Worm (Caenorhabditis elegans) whole organism, late embryonic: ENCODE measurements around the gene dct-15.

ENCODE experiments used
- C08G9.2 ChIP-seq: sonication (generic microtip); optimal IDR thresholded peaks from 2 replicates; lab custom pipeline; 2016; ENCODE audit warnings: mild to moderate bottlenecking, missing genetic modification characterization, moderate library complexity, missing compliant biosample characterization
- C38D4.7 ChIP-seq: fragments of 200-800 bp; sonication (Bioruptor generic); optimal IDR thresholded peaks from 2 replicates; lab custom pipeline; 2018; ENCODE audit warnings: mild to moderate bottlenecking, missing genetic modification characterization, moderate library complexity, missing compliant biosample characterization
- F13H6.1 ChIP-seq: sonication (generic microtip); optimal IDR thresholded peaks from 2 replicates; lab custom pipeline; 2016; ENCODE audit warnings: missing genetic modification characterization, missing compliant biosample characterization
- K02D7.2 ChIP-seq: sonication (generic microtip); optimal IDR thresholded peaks from 2 replicates; lab custom pipeline; 2017; ENCODE audit warnings: mild to moderate bottlenecking, missing genetic modification characterization, missing compliant biosample characterization
- K09A11.1 ChIP-seq: sonication (generic microtip); optimal IDR thresholded peaks from 2 replicates; lab custom pipeline; 2017; ENCODE audit warnings: antibody characterized with exemption, mild to moderate bottlenecking, missing genetic modification characterization, missing compliant biosample characterization; ENCODE audit not compliant: insufficient read depth
- T23F11.4 ChIP-seq: fragments of 200-800 bp; sonication (Bioruptor generic); optimal IDR thresholded peaks from 2 replicates; lab custom pipeline; 2018; ENCODE audit warnings: mild to moderate bottlenecking, missing genetic modification characterization, missing compliant biosample characterization
- Y22D7AL.16 ChIP-seq: sonication (generic microtip); optimal IDR thresholded peaks from 2 replicates; lab custom pipeline; 2016; ENCODE audit warnings: missing genetic modification characterization, missing compliant biosample characterization
- ceh-14 ChIP-seq: sonication (generic microtip); optimal IDR thresholded peaks from 2 replicates; lab custom pipeline; 2016; ENCODE audit warnings: missing genotype, missing genetic modification characterization, missing compliant biosample characterization
- ceh-19 ChIP-seq: fragments of 200-800 bp; sonication (Bioruptor generic); optimal IDR thresholded peaks from 2 replicates; lab custom pipeline; 2018; ENCODE audit warnings: mild to moderate bottlenecking, missing genetic modification characterization, missing compliant biosample characterization
- ceh-2 ChIP-seq: sonication (generic microtip); optimal IDR thresholded peaks from 2 replicates; lab custom pipeline; 2016; ENCODE audit warnings: missing genotype, missing genetic modification characterization, missing compliant biosample characterization
- ceh-22 ChIP-seq: sonication (generic microtip); optimal IDR thresholded peaks from 2 replicates; lab custom pipeline; 2017; ENCODE audit warnings: missing biosample characterization, missing genetic modification characterization
- ceh-24 ChIP-seq: sonication (generic microtip); optimal IDR thresholded peaks from 2 replicates; lab custom pipeline; 2016; ENCODE audit warnings: mild to moderate bottlenecking, missing genetic modification characterization, missing compliant biosample characterization
- ceh-34 ChIP-seq: sonication (generic microtip); optimal IDR thresholded peaks from 2 replicates; lab custom pipeline; 2016; ENCODE audit warnings: mild to moderate bottlenecking, missing genetic modification characterization, missing compliant biosample characterization
- ceh-45 ChIP-seq: fragments of 200-800 bp; sonication (Bioruptor generic); IDR thresholded peaks from 2 replicates; pipeline ENCODE4 v1.3.6; 2022; ENCODE audit warnings: missing genetic modification reagents, missing genetic modification characterization, missing compliant biosample characterization
- ceh-48 ChIP-seq: sonication (generic microtip); optimal IDR thresholded peaks from 2 replicates; lab custom pipeline; 2016; ENCODE audit warnings: missing genetic modification characterization, inconsistent platforms, missing compliant biosample characterization
- ceh-6 ChIP-seq: fragments of 200-800 bp; sonication (Bioruptor generic); optimal IDR thresholded peaks from 2 replicates; lab custom pipeline; 2018; ENCODE audit warnings: mild to moderate bottlenecking, missing genetic modification characterization, missing compliant biosample characterization
- ceh-9 ChIP-seq: sonication (generic microtip); optimal IDR thresholded peaks from 2 replicates; lab custom pipeline; 2016; ENCODE audit warnings: mild to moderate bottlenecking, missing genetic modification characterization, inconsistent platforms, missing compliant biosample characterization
- dmd-4 ChIP-seq: sonication (generic microtip); optimal IDR thresholded peaks from 2 replicates; lab custom pipeline; 2016; ENCODE audit warnings: borderline replicate concordance, missing genetic modification characterization, missing compliant biosample characterization
- dve-1 ChIP-seq: sonication (generic microtip); optimal IDR thresholded peaks from 2 replicates; lab custom pipeline; 2017; ENCODE audit warnings: antibody characterized with exemption, mild to moderate bottlenecking, missing genetic modification characterization, missing compliant biosample characterization
- elt-2 ChIP-seq: sonication (generic microtip); optimal IDR thresholded peaks from 2 replicates; lab custom pipeline; 2016; ENCODE audit warnings: missing genetic modification reagents, missing genetic modification characterization, missing compliant biosample characterization
- elt-4 ChIP-seq: sonication (generic microtip); optimal IDR thresholded peaks from 2 replicates; lab custom pipeline; 2016; ENCODE audit warnings: missing genetic modification characterization, missing compliant biosample characterization
- ets-4 ChIP-seq: sonication (generic microtip); optimal IDR thresholded peaks from 2 replicates; lab custom pipeline; 2016; ENCODE audit warnings: missing genetic modification characterization, missing compliant biosample characterization
- eyg-1 ChIP-seq: sonication (generic microtip); optimal IDR thresholded peaks from 2 replicates; lab custom pipeline; 2016; ENCODE audit warnings: missing genotype, missing genetic modification characterization, missing compliant biosample characterization
- fax-1 ChIP-seq: sonication (generic microtip); optimal IDR thresholded peaks from 2 replicates; lab custom pipeline; 2016; ENCODE audit warnings: missing genotype, missing genetic modification characterization, missing compliant biosample characterization
- fkh-10 ChIP-seq: fragments of 150-350 bp; optimal IDR thresholded peaks from 2 replicates; lab custom pipeline; 2014; ENCODE audit warnings: missing biosample characterization, missing genetic modification reagents, missing genetic modification characterization
- fkh-6 ChIP-seq: sonication (generic microtip); optimal IDR thresholded peaks from 2 replicates; lab custom pipeline; 2016; ENCODE audit warnings: missing genetic modification characterization, missing compliant biosample characterization
- gmeb-2 ChIP-seq: sonication (generic microtip); optimal IDR thresholded peaks from 2 replicates; lab custom pipeline; 2016; ENCODE audit warnings: missing genetic modification characterization, inconsistent platforms, missing compliant biosample characterization
- hlh-30 ChIP-seq: sonication (generic microtip); optimal IDR thresholded peaks from 2 replicates; lab custom pipeline; 2017; ENCODE audit warnings: antibody characterized with exemption, missing genetic modification characterization, missing compliant biosample characterization; ENCODE audit not compliant: insufficient read depth
- lim-6 ChIP-seq: sonication (generic microtip); optimal IDR thresholded peaks from 2 replicates; lab custom pipeline; 2016; ENCODE audit warnings: missing genetic modification characterization, missing compliant biosample characterization
- lin-11 ChIP-seq: fragments of 200-800 bp; sonication (Bioruptor generic); optimal IDR thresholded peaks from 2 replicates; lab custom pipeline; 2018; ENCODE audit warnings: mild to moderate bottlenecking, missing genetic modification characterization, missing compliant biosample characterization
- nhr-11 ChIP-seq: fragments of 150-350 bp; optimal IDR thresholded peaks from 2 replicates; lab custom pipeline; 2014; ENCODE audit warnings: missing biosample characterization, missing genetic modification characterization
- nhr-232 ChIP-seq: sonication (generic microtip); optimal IDR thresholded peaks from 2 replicates; lab custom pipeline; 2016; ENCODE audit warnings: missing genetic modification characterization, missing compliant biosample characterization
- npax-4 ChIP-seq: sonication (generic microtip); optimal IDR thresholded peaks from 2 replicates; lab custom pipeline; 2016; ENCODE audit warnings: missing genetic modification characterization, missing compliant biosample characterization
- odd-2 ChIP-seq: sonication (generic microtip); optimal IDR thresholded peaks from 2 replicates; lab custom pipeline; 2017; ENCODE audit warnings: antibody characterized with exemption, mild to moderate bottlenecking, missing genetic modification characterization, missing compliant biosample characterization
- pag-3 ChIP-seq: sonication (generic microtip); optimal IDR thresholded peaks from 2 replicates; lab custom pipeline; 2016; ENCODE audit warnings: missing compliant biosample characterization, missing genetic modification characterization, borderline replicate concordance
- pax-1 ChIP-seq: fragments of 150-350 bp; optimal IDR thresholded peaks from 2 replicates; lab custom pipeline; 2014; ENCODE audit warnings: missing biosample characterization, missing genetic modification characterization
- pha-2 ChIP-seq: sonication (generic microtip); optimal IDR thresholded peaks from 2 replicates; lab custom pipeline; 2017; ENCODE audit warnings: mild to moderate bottlenecking, missing genetic modification characterization, missing compliant biosample characterization
- pha-4 ChIP-seq: fragments of 150-350 bp; optimal IDR thresholded peaks from 2 replicates; lab custom pipeline; 2018; ENCODE audit warnings: missing biosample characterization, missing genetic modification reagents, missing genetic modification characterization
- pros-1 ChIP-seq: fragments of 150-350 bp; optimal IDR thresholded peaks from 2 replicates; lab custom pipeline; 2014; ENCODE audit warnings: missing biosample characterization, missing genetic modification reagents, missing genetic modification characterization
- ref-2 ChIP-seq: sonication (generic microtip); optimal IDR thresholded peaks from 2 replicates; lab custom pipeline; 2016; ENCODE audit warnings: missing genetic modification characterization, missing compliant biosample characterization
- rnt-1 ChIP-seq: sonication (generic microtip); optimal IDR thresholded peaks from 2 replicates; lab custom pipeline; 2016; ENCODE audit warnings: missing genetic modification characterization, missing compliant biosample characterization
- sox-2 ChIP-seq: fragments of 200-800 bp; sonication (Bioruptor generic); IDR thresholded peaks from 2 replicates; pipeline ENCODE4 v1.3.6; 2022; ENCODE audit warnings: missing genetic modification reagents, missing genetic modification characterization, missing compliant biosample characterization
- sox-4 ChIP-seq: sonication (generic microtip); optimal IDR thresholded peaks from 2 replicates; lab custom pipeline; 2017; ENCODE audit warnings: mild to moderate bottlenecking, missing genetic modification characterization, inconsistent platforms, missing compliant biosample characterization
- tbx-7 ChIP-seq: sonication (generic microtip); optimal IDR thresholded peaks from 2 replicates; lab custom pipeline; 2016; ENCODE audit warnings: missing genotype, missing genetic modification characterization, missing compliant biosample characterization
- ttx-3 ChIP-seq: sonication (generic microtip); optimal IDR thresholded peaks from 2 replicates; lab custom pipeline; 2016; ENCODE audit warnings: missing genetic modification reagents, missing genetic modification characterization, missing compliant biosample characterization
- unc-3 ChIP-seq, 2 experiments: fragments of 200-800 bp in 1 of 2; sonication (Bioruptor generic) in 1 of 2; sonication (generic microtip) in 1 of 2; conservative IDR thresholded peaks in 1 of 2; optimal IDR thresholded peaks in 1 of 2; 2 replicates each; pipeline versions ENCODE4 v1.3.6 to Lab custom; 2016 to 2022; ENCODE audit warnings: missing compliant biosample characterization in 2 of 2, missing genetic modification characterization in 2 of 2, missing genetic modification reagents in 1 of 2
- unc-42 ChIP-seq: sonication (generic microtip); optimal IDR thresholded peaks from 2 replicates; lab custom pipeline; 2016; ENCODE audit warnings: missing genotype, missing genetic modification characterization, missing compliant biosample characterization
- unc-86 ChIP-seq: sonication (generic microtip); optimal IDR thresholded peaks from 2 replicates; lab custom pipeline; 2016; ENCODE audit warnings: missing genetic modification characterization, missing compliant biosample characterization
- ztf-16 ChIP-seq: sonication (generic microtip); optimal IDR thresholded peaks from 2 replicates; lab custom pipeline; 2017; ENCODE audit warnings: missing genetic modification characterization, missing compliant biosample characterization

The dct-15 gene

DNA sequence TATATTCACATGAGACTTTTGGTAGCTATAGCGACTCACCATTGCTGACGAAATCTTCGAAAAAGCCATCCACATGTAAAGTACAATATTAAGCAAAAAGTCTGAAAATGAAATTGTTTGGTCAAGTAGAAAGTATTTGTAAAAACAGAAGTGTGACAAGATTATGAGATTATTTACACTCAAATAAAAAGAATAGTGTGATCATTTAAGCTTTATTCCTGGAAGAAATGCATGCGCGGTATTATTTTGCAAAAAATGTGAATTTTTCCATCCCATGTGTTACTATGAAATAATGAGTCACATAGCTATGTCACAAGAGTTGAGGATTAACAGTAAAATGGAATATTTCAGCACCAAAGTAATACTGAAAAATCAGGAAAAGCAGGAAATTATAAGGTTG, at the start of gene dct-15:
dct-15 (minus strand) TSS at position 101 of the 400 bp plus-strand sequence.
- TF ChIP-seq rnt-1 (tag; lab: Kevin White, UChicago), result no peak
- no peak for TF ChIP-seq ref-2 (tag; lab: Kevin White, UChicago)
- TF ChIP-seq pha-2 (tag; lab: Kevin White, UChicago), result no peak
- no peak for TF ChIP-seq elt-4 (tag; lab: Kevin White, UChicago)
- TF ChIP-seq K09A11.1 (tag; lab: Kevin White, UChicago), result no peak
- no peak for TF ChIP-seq unc-3 (GFP tag; conservative IDR thresholded peaks at IDR 0.05; lab: Robert Waterston, UW)
- TF ChIP-seq unc-3 (tag; optimal IDR thresholded peaks at IDR 0.05; lab: Kevin White, UChicago), result no peak
- TF ChIP-seq Y22D7AL.16 (tag; lab: Kevin White, UChicago), result no peak
- TF ChIP-seq ceh-34 (tag; lab: Kevin White, UChicago), result no peak
- no peak for TF ChIP-seq ceh-22
- TF ChIP-seq ets-4 (tag; lab: Kevin White, UChicago), result no peak
- no peak for TF ChIP-seq hlh-30
- TF ChIP-seq fkh-6 (tag; lab: Kevin White, UChicago), result no peak
- TF ChIP-seq ztf-16, result no peak
- TF ChIP-seq C08G9.2 (tag; lab: Kevin White, UChicago), result no peak
- no peak for TF ChIP-seq ttx-3 (tag; lab: Kevin White, UChicago)
- TF ChIP-seq unc-86 (tag; lab: Kevin White, UChicago), result no peak

DNA sequence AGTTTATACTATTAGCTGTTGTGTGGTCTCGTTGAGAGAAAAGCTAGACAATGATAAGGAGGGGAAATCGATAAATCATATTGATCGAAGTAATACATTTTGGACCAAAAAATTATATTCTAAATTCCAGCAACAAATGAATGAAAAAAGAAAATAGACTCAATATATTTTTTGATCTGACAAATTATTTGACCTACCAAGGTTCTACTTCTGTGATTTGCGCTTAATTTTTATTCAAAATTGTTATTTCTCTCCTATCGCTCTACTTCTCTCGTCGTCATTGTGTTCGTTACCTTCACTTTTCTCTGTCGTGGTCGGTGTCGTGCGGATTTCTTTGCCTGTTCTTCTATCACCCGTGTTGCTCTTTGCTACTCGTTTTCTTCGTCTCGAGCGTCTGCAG, 48.4 kb upstream of the dct-15 start:
- TF ChIP-seq fax-1, result no peak
- TF ChIP-seq eyg-1 (tag; lab: Kevin White, UChicago), result no peak
- no peak for TF ChIP-seq sox-4 (tag; lab: Kevin White, UChicago)
- TF ChIP-seq ceh-34 (tag; lab: Kevin White, UChicago), result no peak
- TF ChIP-seq unc-86 (tag; lab: Kevin White, UChicago), result no peak
- no peak for TF ChIP-seq tbx-7 (tag; lab: Kevin White, UChicago)
- no peak for TF ChIP-seq ceh-9 (tag; lab: Kevin White, UChicago)

DNA sequence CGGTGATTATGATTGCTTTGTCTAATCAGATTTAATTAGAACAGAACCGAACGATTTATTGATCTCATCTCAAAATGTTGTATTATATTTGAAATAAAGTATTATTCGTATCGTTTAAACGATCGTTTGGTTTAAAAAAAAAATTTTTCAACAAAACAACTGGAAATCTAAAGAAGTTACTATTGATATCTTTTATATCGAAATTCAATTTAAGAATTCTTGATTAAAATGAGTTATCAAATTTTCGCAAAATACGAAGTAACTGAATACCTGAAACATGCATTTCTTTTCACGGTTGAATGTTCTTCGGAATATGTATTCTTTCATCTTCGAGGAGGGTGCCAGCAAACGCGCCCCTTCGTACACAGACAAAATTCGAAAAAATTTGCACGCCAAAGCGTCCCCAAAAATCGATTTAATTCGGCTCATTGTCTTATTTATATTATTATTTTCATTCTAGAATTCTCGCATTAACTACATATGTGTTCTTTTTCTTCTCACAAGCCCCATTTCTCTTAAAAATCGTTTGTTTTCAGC, 47.5 kb upstream of the dct-15 start, which contains the start of gene npp-1:
npp-1 (plus strand) TSS at position 537 of the 537 bp plus-strand sequence.
- TF ChIP-seq ceh-48 (tag; lab: Kevin White, UChicago) (peak; percentile 38), elt-4 (tag; lab: Kevin White, UChicago) (no peak), ceh-24 (tag; lab: Kevin White, UChicago) (no peak), T23F11.4 (GFP tag; lab: Kevin White, UChicago) (no peak), dmd-4 (tag; lab: Kevin White, UChicago) (no peak), lin-11 (tag; lab: Kevin White, UChicago) (no peak), ceh-2 (tag; lab: Kevin White, UChicago) (no peak), fkh-6 (tag; lab: Kevin White, UChicago) (no peak), pha-4 (tag; lab: Kevin White, UChicago) (no peak), fkh-10 (GFP tag; lab: Kevin White, UChicago) (no peak), pros-1 (tag; lab: Kevin White, UChicago) (no peak), F13H6.1 (tag; lab: Kevin White, UChicago) (no peak), odd-2 (tag; lab: Kevin White, UChicago) (no peak), sox-4 (tag; lab: Kevin White, UChicago) (no peak), unc-42 (tag; lab: Kevin White, UChicago) (peak; percentile 6), dve-1 (tag; lab: Kevin White, UChicago) (no peak), ceh-6 (GFP tag; lab: Kevin White, UChicago) (no peak), ceh-19 (GFP tag; lab: Kevin White, UChicago) (no peak), K02D7.2 (tag; lab: Kevin White, UChicago) (no peak), npax-4 (tag; lab: Kevin White, UChicago) (no peak), gmeb-2 (tag; lab: Kevin White, UChicago) (no peak), C38D4.7 (GFP tag; lab: Kevin White, UChicago) (no peak), ceh-45 (no peak), pax-1 (no peak), elt-2 (peak; percentile 43), pag-3 (tag; lab: Kevin White, UChicago) (no peak), sox-2 (GFP tag; lab: Robert Waterston, UW) (no peak), nhr-232 (no peak), pha-2 (tag; lab: Kevin White, UChicago) (no peak), ceh-14 (peak; percentile 23), lim-6 (tag; lab: Kevin White, UChicago) (no peak), nhr-11 (tag; lab: Kevin White, UChicago) (no peak)
